Fruit fly (Drosophila melanogaster): Measurements from ENCODE around the gene CG1428.

DNA sequence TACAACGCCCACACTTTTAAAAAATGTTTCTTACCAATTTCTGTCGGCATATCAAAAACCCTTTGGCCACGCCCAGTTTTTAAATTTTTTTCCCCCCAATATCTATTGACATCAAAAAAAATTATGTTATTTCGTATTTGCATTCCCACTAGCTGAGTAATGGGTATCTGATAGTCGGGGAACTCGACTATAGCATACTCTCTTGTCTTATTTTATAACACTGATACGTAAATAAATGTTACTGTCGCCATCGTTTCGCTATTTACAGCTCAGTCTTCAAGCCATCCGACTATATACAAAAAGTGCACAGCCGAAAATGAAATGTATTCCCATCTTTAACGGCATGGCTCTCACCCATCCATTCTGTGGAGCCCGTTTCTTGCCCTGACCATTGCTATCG is 17.2 kb downstream of the CG1428 start:
- TF ChIP-seq CG14711 (tag; optimal IDR thresholded peaks at IDR 0.05) (no peak), CG12768 (GFP tag; optimal IDR thresholded peaks at IDR 0.05) (no peak), toe (GFP tag; optimal IDR thresholded peaks at IDR 0.05) (no peak), bab1 (GFP tag; optimal IDR thresholded peaks at IDR 0.05) (no peak), CG33017 (tag; optimal IDR thresholded peaks at IDR 0.05) (no peak), CG7101 (tag; optimal IDR thresholded peaks at IDR 0.05) (no peak), kay (GFP tag; ENCODE audit: borderline replicate concordance) (no peak)
